Worm (Caenorhabditis elegans) whole organism, L4 larva: ENCODE results near the gene lpr-5.

ENCODE experiments used
- D1046.2 ChIP-seq: fragments of 200-800 bp; sonication (Bioruptor generic); IDR thresholded peaks from 2 replicates; pipeline ENCODE4 v1.3.6; 2022; ENCODE audit warnings: missing genetic modification characterization, missing compliant biosample characterization
- Y105C5A.15 ChIP-seq: fragments of 200-800 bp; sonication (Bioruptor generic); IDR thresholded peaks from 2 replicates; pipeline ENCODE4 v1.3.6; 2022; ENCODE audit warnings: missing genetic modification characterization, missing compliant biosample characterization
- aly-2 ChIP-seq: sonication (generic microtip); optimal IDR thresholded peaks from 2 replicates; lab custom pipeline; 2018; ENCODE audit warnings: missing biosample characterization, missing genetic modification characterization
- ama-1 ChIP-seq: fragments of 150-350 bp; optimal IDR thresholded peaks from 2 replicates; lab custom pipeline; 2014; ENCODE audit warnings: inconsistent platforms, mixed read lengths
- ceh-44 ChIP-seq: fragments of 200-800 bp; sonication (Bioruptor generic); IDR thresholded peaks from 2 replicates; pipeline ENCODE4 v1.3.6; 2022; ENCODE audit warnings: missing genetic modification reagents, missing genetic modification characterization, missing compliant biosample characterization
- ceh-62 ChIP-seq: sonication (generic microtip); optimal IDR thresholded peaks from 2 replicates; lab custom pipeline; 2017; ENCODE audit warnings: missing biosample characterization, missing genetic modification characterization
- ceh-82 ChIP-seq: sonication (generic microtip); optimal IDR thresholded peaks from 2 replicates; lab custom pipeline; 2017; ENCODE audit warnings: missing biosample characterization, missing genetic modification characterization
- ces-1 ChIP-seq: fragments of 150-350 bp; sonication (generic microtip); optimal IDR thresholded peaks from 4 replicates; lab custom pipeline; 2014; ENCODE audit warnings: missing biosample characterization, missing genetic modification reagents, missing genetic modification characterization
- ctbp-1 ChIP-seq: fragments of 200-800 bp; sonication (Bioruptor generic); IDR thresholded peaks from 2 replicates; pipeline ENCODE4 v1.3.6; 2022; ENCODE audit warnings: missing genetic modification reagents, missing genetic modification characterization, missing compliant biosample characterization
- daf-8 ChIP-seq: fragments of 200-800 bp; sonication (Bioruptor generic); IDR thresholded peaks from 2 replicates; pipeline ENCODE4 v1.3.6; 2022; ENCODE audit warnings: missing genetic modification characterization, missing compliant biosample characterization
- dmd-6 ChIP-seq: fragments of 200-800 bp; sonication (Bioruptor generic); IDR thresholded peaks from 2 replicates; pipeline ENCODE4 v1.3.6; 2022; ENCODE audit warnings: missing genetic modification reagents, missing genetic modification characterization, missing compliant biosample characterization
- dmd-8 ChIP-seq: fragments of 200-800 bp; sonication (Bioruptor generic); IDR thresholded peaks from 2 replicates; pipeline ENCODE4 v1.3.6; 2022; ENCODE audit warnings: missing genetic modification characterization, missing compliant biosample characterization
- dpl-1 ChIP-seq: fragments of 150-350 bp; optimal IDR thresholded peaks from 2 replicates; lab custom pipeline; 2014; ENCODE audit warnings: missing biosample characterization, missing genetic modification reagents, missing genetic modification characterization
- duxl-1 ChIP-seq: sonication (generic microtip); optimal IDR thresholded peaks from 2 replicates; lab custom pipeline; 2016; ENCODE audit warnings: mild to moderate bottlenecking, missing genetic modification characterization, moderate library complexity, missing compliant biosample characterization; ENCODE audit not compliant: poor library complexity
- dve-1 ChIP-seq: sonication (generic microtip); optimal IDR thresholded peaks from 2 replicates; lab custom pipeline; 2017; ENCODE audit warnings: antibody characterized with exemption, mild to moderate bottlenecking, missing genetic modification characterization, missing compliant biosample characterization; ENCODE audit not compliant: insufficient read depth
- gei-8 ChIP-seq: fragments of 200-800 bp; sonication (Bioruptor generic); optimal IDR thresholded peaks from 2 replicates; lab custom pipeline; 2018; ENCODE audit warnings: mild to moderate bottlenecking, missing genetic modification characterization, missing compliant biosample characterization
- lin-13 ChIP-seq: fragments of 150-350 bp; optimal IDR thresholded peaks from 2 replicates; lab custom pipeline; 2014; ENCODE audit warnings: missing biosample characterization, missing genetic modification reagents, missing genetic modification characterization
- lin-15B ChIP-seq: fragments of 150-350 bp; sonication (generic microtip); optimal IDR thresholded peaks from 3 replicates; lab custom pipeline; 2014; ENCODE audit warnings: missing biosample characterization, missing genetic modification characterization
- lin-29 ChIP-seq: fragments of 200-800 bp; sonication (Bioruptor generic); IDR thresholded peaks from 2 replicates; pipeline ENCODE4 v1.3.6; 2022; ENCODE audit warnings: missing genetic modification reagents, missing genetic modification characterization, missing compliant biosample characterization
- lin-38 ChIP-seq: fragments of 200-800 bp; sonication (Bioruptor generic); IDR thresholded peaks from 2 replicates; pipeline ENCODE4 v1.3.6; 2022; ENCODE audit warnings: missing genetic modification reagents, missing genetic modification characterization, missing compliant biosample characterization
- madf-5 ChIP-seq, 2 experiments: fragments of 200-800 bp; sonication (Bioruptor generic); IDR thresholded peaks; 2 replicates each; pipeline ENCODE4 v1.3.6; 2022; ENCODE audit warnings: missing compliant biosample characterization in 2 of 2, missing genetic modification characterization in 2 of 2
- mxl-2 ChIP-seq: fragments of 200-800 bp; sonication (Bioruptor generic); conservative IDR thresholded peaks from 2 replicates; pipeline ENCODE4 v1.3.6; 2022; ENCODE audit warnings: missing genetic modification reagents, missing genetic modification characterization, missing compliant biosample characterization
- nhr-10 ChIP-seq: fragments of 150-350 bp; optimal IDR thresholded peaks from 2 replicates; lab custom pipeline; 2014; ENCODE audit warnings: missing biosample characterization, missing genetic modification characterization
- nhr-102 ChIP-seq: sonication (generic microtip); optimal IDR thresholded peaks from 2 replicates; lab custom pipeline; 2016; ENCODE audit warnings: mild to moderate bottlenecking, missing genetic modification characterization, moderate library complexity, missing compliant biosample characterization
- nhr-111 ChIP-seq: fragments of 200-800 bp; sonication (Bioruptor generic); optimal IDR thresholded peaks from 2 replicates; lab custom pipeline; 2018; ENCODE audit warnings: mild to moderate bottlenecking, missing genetic modification characterization, missing compliant biosample characterization
- nhr-25 ChIP-seq: sonication (generic microtip); optimal IDR thresholded peaks from 2 replicates; lab custom pipeline; 2017; ENCODE audit warnings: missing genetic modification characterization, mild to moderate bottlenecking, missing compliant biosample characterization, antibody characterized with exemption, moderate library complexity, borderline replicate concordance; ENCODE audit not compliant: insufficient read depth
- nhr-28 ChIP-seq: fragments of 150-350 bp; optimal IDR thresholded peaks from 2 replicates; lab custom pipeline; 2014; ENCODE audit warnings: missing biosample characterization, missing genetic modification characterization
- nhr-41 ChIP-seq: fragments of 200-800 bp; sonication (Bioruptor generic); IDR thresholded peaks from 2 replicates; pipeline ENCODE4 v1.3.6; 2022; ENCODE audit warnings: missing genetic modification reagents, missing genetic modification characterization, missing compliant biosample characterization
- nhr-77 ChIP-seq: fragments of 150-350 bp; optimal IDR thresholded peaks from 2 replicates; lab custom pipeline; 2014; ENCODE audit warnings: missing biosample characterization, missing genetic modification characterization
- pqm-1 ChIP-seq: sonication (generic microtip); optimal IDR thresholded peaks from 2 replicates; lab custom pipeline; 2017; ENCODE audit warnings: missing biosample characterization, missing genetic modification characterization
- rbr-2 ChIP-seq: sonication (generic microtip); optimal IDR thresholded peaks from 2 replicates; lab custom pipeline; 2016; ENCODE audit warnings: missing genotype, missing genetic modification characterization, missing compliant biosample characterization
- sdz-12 ChIP-seq: fragments of 200-800 bp; sonication (Bioruptor generic); optimal IDR thresholded peaks from 2 replicates; lab custom pipeline; 2018; ENCODE audit warnings: mild to moderate bottlenecking, missing genetic modification characterization, missing compliant biosample characterization
- set-16 ChIP-seq: fragments of 200-800 bp; sonication (Bioruptor generic); IDR thresholded peaks from 2 replicates; pipeline ENCODE4 v1.3.6; 2022; ENCODE audit warnings: missing genetic modification reagents, missing genetic modification characterization, missing compliant biosample characterization
- skn-1 ChIP-seq: fragments of 150-350 bp; optimal IDR thresholded peaks from 2 replicates; lab custom pipeline; 2014; ENCODE audit warnings: missing biosample characterization, missing genetic modification characterization
- snpc-4 ChIP-seq: fragments of 150-350 bp; optimal IDR thresholded peaks from 2 replicates; lab custom pipeline; 2014; ENCODE audit warnings: missing biosample characterization, missing genetic modification characterization
- spr-1 ChIP-seq: sonication (generic microtip); optimal IDR thresholded peaks from 2 replicates; lab custom pipeline; 2016; ENCODE audit warnings: mild to moderate bottlenecking, missing genetic modification characterization, missing compliant biosample characterization
- spr-3 ChIP-seq: fragments of 200-800 bp; sonication (Bioruptor generic); optimal IDR thresholded peaks from 2 replicates; lab custom pipeline; 2018; ENCODE audit warnings: mild to moderate bottlenecking, missing genetic modification characterization, missing compliant biosample characterization
- tra-1 ChIP-seq: fragments of 200-800 bp; sonication (Bioruptor generic); IDR thresholded peaks from 2 replicates; pipeline ENCODE4 v1.3.6; 2022; ENCODE audit warnings: missing genetic modification reagents, missing genetic modification characterization, missing compliant biosample characterization
- unc-130 ChIP-seq: sonication (generic microtip); optimal IDR thresholded peaks from 2 replicates; lab custom pipeline; 2016; ENCODE audit warnings: missing genetic modification reagents, missing genetic modification characterization, missing compliant biosample characterization
- unc-62 ChIP-seq, 3 experiments: fragments of 150-350 bp in 1 of 3; sonication (generic microtip); optimal IDR thresholded peaks in 2 of 3; peaks in 1 of 3; 1 replicate in 1 of 3; 2 replicates in 2 of 3; lab custom pipeline; 2014 to 2017; ENCODE audit warnings: missing biosample characterization in 3 of 3, missing genetic modification characterization in 3 of 3, missing genetic modification reagents in 3 of 3, missing genotype in 1 of 3
- zag-1 ChIP-seq: fragments of 150-350 bp; optimal IDR thresholded peaks from 2 replicates; lab custom pipeline; 2014; ENCODE audit warnings: missing biosample characterization, missing genetic modification characterization
- zfp-2 ChIP-seq: sonication (generic microtip); optimal IDR thresholded peaks from 2 replicates; lab custom pipeline; 2016; ENCODE audit warnings: mild to moderate bottlenecking, missing genetic modification characterization, missing compliant biosample characterization
- ztf-11 ChIP-seq: fragments of 150-350 bp; optimal IDR thresholded peaks from 2 replicates; lab custom pipeline; 2014; ENCODE audit warnings: missing biosample characterization, missing genetic modification characterization
- ztf-7 ChIP-seq: fragments of 150-350 bp; optimal IDR thresholded peaks from 2 replicates; lab custom pipeline; 2014; ENCODE audit warnings: missing biosample characterization, missing genetic modification characterization

The lpr-5 gene

ce11 chrX:11031047-11031695, 30.8 kb upstream of the lpr-5 start (continued):
- TF ChIP-seq dmd-8 (GFP tag; lab: Robert Waterston, UW) (no peak), aly-2 (no peak), dpl-1 (peak; percentile 38), ceh-62 (tag; lab: Kevin White, UChicago) (no peak), sdz-12 (GFP tag; lab: Kevin White, UChicago) (no peak), rbr-2 (tag; lab: Kevin White, UChicago) (peak; percentile 97), ceh-44 (no peak), duxl-1 (tag; lab: Kevin White, UChicago) (peak; percentile 33), madf-5 (GFP tag; IDR thresholded peaks at IDR 0.05; lab: Robert Waterston, UW) (0 out of 4 replicates have a peak, but pooled peaks of 1 of the 2 experiments have one; percentile 24), zag-1 (peak; percentile 71), D1046.2 (GFP tag; lab: Robert Waterston, UW) (no peak), lin-38 (peak; percentile 52), ztf-11 (tag; lab: Kevin White, UChicago) (peak; percentile 36), ces-1 (GFP tag; lab: Kevin White, UChicago) (no peak), nhr-77 (tag; lab: Kevin White, UChicago) (no peak), spr-1 (tag; lab: Kevin White, UChicago) (peak; percentile 76), gei-8 (GFP tag; lab: Kevin White, UChicago) (peak; percentile 32), nhr-28 (tag; lab: Kevin White, UChicago) (peak; percentile 78), spr-3 (GFP tag; lab: Kevin White, UChicago) (peak; percentile 45), zfp-2 (tag; lab: Kevin White, UChicago) (peak; percentile 38), nhr-10 (tag; lab: Kevin White, UChicago) (peak; percentile 11), lin-15B (tag; lab: Kevin White, UChicago) (no peak), nhr-41 (GFP tag; lab: Robert Waterston, UW) (no peak), unc-130 (peak; percentile 40), ztf-7 (tag; lab: Kevin White, UChicago) (peak; percentile 28), lin-29 (GFP tag; lab: Robert Waterston, UW) (no peak), skn-1 (tag; lab: Kevin White, UChicago) (no peak), dmd-6 (peak; percentile 79), Y105C5A.15 (GFP tag; lab: Robert Waterston, UW) (no peak), lin-13 (GFP tag; lab: Kevin White, UChicago) (peak; percentile 70), pqm-1 (tag; lab: Kevin White, UChicago) (peak; percentile 10), tra-1 (GFP tag; lab: Robert Waterston, UW) (no peak), ama-1 (peak; percentile 18), nhr-102 (tag; lab: Kevin White, UChicago) (no peak), ceh-82 (tag; lab: Kevin White, UChicago) (no peak), dve-1 (peak; percentile 92), snpc-4 (no peak), mxl-2 (no peak), nhr-111 (no peak), nhr-25 (peak; percentile 86)

- TF ChIP-seq ctbp-1 (GFP tag; lab: Robert Waterston, UW) (0 out of 2 replicates have a peak, but pooled peaks have one; percentile 42), set-16 (GFP tag; lab: Robert Waterston, UW) (peak; percentile 49), daf-8 (GFP tag; lab: Robert Waterston, UW) (no peak), unc-62 (GFP tag; optimal IDR thresholded peaks at IDR 0.05 in 1 of 2; lab: Kevin White, UChicago) (peak in 1 of 2 experiments; percentile 22), unc-62 (tag; optimal IDR thresholded peaks at IDR 0.05; lab: Kevin White, UChicago) (no peak)
Observed at ce11 chrX:11031869-11032268, 30.1 kb upstream of the lpr-5 start.
